Fruit fly (Drosophila melanogaster) whole organism: Measurements from ENCODE around the gene Fum1.
A peak's percentile ranks its signal among the peaks of the same experiment; 100 is the strongest.

Experiments
- CG8478 ChIP-seq: fragments of >200 bp; optimal IDR thresholded peaks from 2 replicates; lab custom pipeline; 2018; ENCODE audit warnings: inconsistent platforms
- Dll ChIP-seq: fragments of >200 bp; optimal IDR thresholded peaks from 2 replicates; lab custom pipeline; 2017
- EcR ChIP-seq, 2 experiments: fragments of >200 bp; optimal IDR thresholded peaks; 2 replicates each; lab custom pipeline; 2017; ENCODE audit warnings: missing biosample characterization in 2 of 2, missing genetic modification characterization in 2 of 2, missing genetic modification reagents in 2 of 2
- pan ChIP-seq: fragments of >200 bp; optimal IDR thresholded peaks from 2 replicates; lab custom pipeline; 2017
- psq ChIP-seq: fragments of >200 bp; optimal IDR thresholded peaks from 2 replicates; lab custom pipeline; 2017
- usp ChIP-seq: fragments of >200 bp; optimal IDR thresholded peaks from 2 replicates; lab custom pipeline; 2017; ENCODE audit warnings: missing biosample characterization, missing genetic modification characterization, mixed read lengths

Fum1 gene

dm6 chrX:6683635-6684499, 5.6 kb downstream of the Fum1 start, which contains the start of gene Pink1:
TSS of gene Pink1 (plus strand) at chrX:6683798.
- TF ChIP-seq psq (lab: Kevin White, UChicago) (no peak), usp (GFP tag; lab: Kevin White, UChicago) (no peak), EcR (GFP tag; optimal IDR thresholded peaks at IDR 0.05; lab: Kevin White, UChicago) (no peak), pan (lab: Kevin White, UChicago) (no peak), CG8478 (lab: Kevin White, UChicago) (no peak), Dll (lab: Kevin White, UChicago) (no peak)

DNA sequence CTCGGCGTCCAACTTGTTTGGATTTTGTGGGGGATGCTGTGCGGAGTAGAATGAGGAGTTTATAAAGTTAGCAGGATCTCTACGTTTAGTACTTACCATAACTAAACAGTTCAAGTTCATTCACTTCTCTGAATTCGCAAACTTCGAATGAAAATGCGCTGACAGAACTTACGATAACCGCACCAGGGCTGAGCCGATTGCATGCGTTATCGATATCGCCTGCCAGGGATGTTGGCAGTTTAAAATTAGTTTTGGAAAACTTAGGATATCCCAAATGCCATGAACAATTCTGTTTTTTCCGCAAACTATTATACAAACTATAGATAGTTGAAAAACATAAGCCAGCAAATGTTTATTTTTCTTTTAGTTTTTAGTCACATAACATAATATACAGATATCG, 9.0 kb downstream of the Fum1 start, which contains the start of gene CG44303:
CG44303 (minus strand) TSS at position 154 of the 400 bp plus-strand sequence.
- no peak for TF ChIP-seq EcR (GFP tag; optimal IDR thresholded peaks at IDR 0.05; lab: Kevin White, UChicago)
- TF ChIP-seq usp (GFP tag; lab: Kevin White, UChicago), result no peak
- TF ChIP-seq pan (lab: Kevin White, UChicago), result no peak
- no peak for TF ChIP-seq Dll (lab: Kevin White, UChicago)
- TF ChIP-seq psq (lab: Kevin White, UChicago), result no peak
- no peak for TF ChIP-seq CG8478 (lab: Kevin White, UChicago)

DNA sequence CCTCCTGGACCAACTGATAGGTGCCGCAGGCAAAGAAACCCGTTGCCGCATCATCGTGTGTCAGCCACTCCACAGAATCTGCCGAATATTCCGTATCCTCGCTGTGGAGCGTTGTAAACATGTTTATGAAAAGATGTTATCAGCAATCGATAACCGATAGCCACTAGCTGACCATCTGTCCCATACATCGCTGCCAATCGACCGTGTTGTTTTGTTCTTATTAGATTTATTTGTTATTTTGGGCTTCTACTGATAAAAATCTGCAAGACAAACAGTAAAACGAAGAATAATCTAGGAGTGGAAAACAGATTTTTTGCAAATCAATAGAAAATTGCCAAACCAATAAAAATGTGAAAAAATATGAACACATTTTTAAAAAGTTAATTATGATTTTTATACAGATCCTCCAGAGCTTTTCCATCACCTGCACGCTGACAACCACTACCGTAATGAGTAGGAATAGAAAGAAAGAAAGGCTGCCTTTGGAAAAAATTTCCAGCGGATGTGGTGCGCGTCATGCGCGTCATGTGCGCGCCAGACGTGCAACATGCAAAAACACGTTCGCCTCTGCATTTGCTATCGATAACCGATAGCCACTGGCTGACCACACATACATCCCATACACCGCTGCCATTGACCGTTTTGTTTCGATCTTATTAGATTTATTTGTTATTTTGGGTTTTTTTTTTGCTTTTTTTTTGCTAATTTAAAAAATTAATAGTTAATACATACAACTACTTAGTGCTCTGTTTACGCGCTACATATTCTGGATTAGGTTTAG, 10.6 kb downstream of the Fum1 start, which contains the start of gene CG3184:
CG3184 (minus strand) TSS at position 155 of the 781 bp plus-strand sequence.
- TF ChIP-seq psq (lab: Kevin White, UChicago) (no peak), usp (GFP tag; lab: Kevin White, UChicago) (no peak), CG8478 (lab: Kevin White, UChicago) (no peak), Dll (lab: Kevin White, UChicago) (no peak), EcR (GFP tag; optimal IDR thresholded peaks at IDR 0.05; lab: Kevin White, UChicago) (no peak), pan (lab: Kevin White, UChicago) (no peak)

- TF ChIP-seq CG8478 (lab: Kevin White, UChicago) (peak; percentile 41), usp (GFP tag; lab: Kevin White, UChicago) (no peak), Dll (lab: Kevin White, UChicago) (peak; percentile 75), EcR (GFP tag; optimal IDR thresholded peaks at IDR 0.05; lab: Kevin White, UChicago) (no peak), psq (lab: Kevin White, UChicago) (no peak), pan (lab: Kevin White, UChicago) (no peak)
Measured at dm6 chrX:6694105-6694788, 16.0 kb downstream of the Fum1 start.

dm6 chrX:6694979-6695388, 16.8 kb downstream of the Fum1 start, which contains the start of gene CG14442:
TSS of gene CG14442 (minus strand) at chrX:6695007.
- no peak for TF ChIP-seq usp (GFP tag; lab: Kevin White, UChicago)
- TF ChIP-seq psq (lab: Kevin White, UChicago), result no peak
- no peak for TF ChIP-seq Dll (lab: Kevin White, UChicago)
- TF ChIP-seq EcR (GFP tag; optimal IDR thresholded peaks at IDR 0.05; lab: Kevin White, UChicago), result no peak
- no peak for TF ChIP-seq pan (lab: Kevin White, UChicago)
- TF ChIP-seq CG8478 (lab: Kevin White, UChicago), result no peak

DNA sequence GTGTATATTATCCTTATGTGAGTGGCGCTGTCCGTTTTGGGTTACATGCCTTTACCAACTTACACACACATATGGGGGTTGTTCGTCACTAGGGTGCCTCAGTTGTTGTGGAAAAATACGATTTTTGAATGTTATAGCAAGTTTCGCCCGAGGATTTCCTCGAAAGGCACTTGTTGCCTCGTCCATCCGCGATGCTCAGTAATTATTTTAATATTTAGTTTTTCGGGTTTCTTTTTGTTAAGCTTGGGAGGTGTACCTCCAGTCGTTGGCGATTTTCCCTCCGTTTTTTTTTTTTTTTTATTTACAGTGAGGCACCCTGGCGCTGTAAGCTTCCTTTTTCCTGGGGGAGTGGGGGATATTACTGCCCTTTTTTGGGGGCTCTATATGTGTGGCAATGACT, 18.2 kb downstream of the Fum1 start:
- TF ChIP-seq pan (lab: Kevin White, UChicago) (no peak), EcR (GFP tag; optimal IDR thresholded peaks at IDR 0.05; lab: Kevin White, UChicago) (no peak), CG8478 (lab: Kevin White, UChicago) (no peak), Dll (lab: Kevin White, UChicago) (no peak), usp (GFP tag; lab: Kevin White, UChicago) (no peak), psq (lab: Kevin White, UChicago) (no peak)

dm6 chrX:6698248-6698812, 20.1 kb downstream of the Fum1 start, which contains the start of gene CG14440:
TSS of gene CG14440 (minus strand) at chrX:6698567.
- TF ChIP-seq CG8478 (lab: Kevin White, UChicago) (no peak), Dll (lab: Kevin White, UChicago) (no peak), EcR (GFP tag; optimal IDR thresholded peaks at IDR 0.05; lab: Kevin White, UChicago) (no peak), pan (lab: Kevin White, UChicago) (no peak), psq (lab: Kevin White, UChicago) (no peak), usp (GFP tag; lab: Kevin White, UChicago) (no peak)

- TF ChIP-seq usp (GFP tag; lab: Kevin White, UChicago), result no peak
- no peak for TF ChIP-seq pan (lab: Kevin White, UChicago)
- no peak for TF ChIP-seq psq (lab: Kevin White, UChicago)
- TF ChIP-seq CG8478 (lab: Kevin White, UChicago), result no peak
- no peak for TF ChIP-seq EcR (GFP tag; optimal IDR thresholded peaks at IDR 0.05; lab: Kevin White, UChicago)
- TF ChIP-seq Dll (lab: Kevin White, UChicago), result no peak
Measured at dm6 chrX:6699255-6699885, 21.1 kb downstream of the Fum1 start, which contains the start of gene CG14441. TSS of gene CG14441 (plus strand) at chrX:6699508.

DNA sequence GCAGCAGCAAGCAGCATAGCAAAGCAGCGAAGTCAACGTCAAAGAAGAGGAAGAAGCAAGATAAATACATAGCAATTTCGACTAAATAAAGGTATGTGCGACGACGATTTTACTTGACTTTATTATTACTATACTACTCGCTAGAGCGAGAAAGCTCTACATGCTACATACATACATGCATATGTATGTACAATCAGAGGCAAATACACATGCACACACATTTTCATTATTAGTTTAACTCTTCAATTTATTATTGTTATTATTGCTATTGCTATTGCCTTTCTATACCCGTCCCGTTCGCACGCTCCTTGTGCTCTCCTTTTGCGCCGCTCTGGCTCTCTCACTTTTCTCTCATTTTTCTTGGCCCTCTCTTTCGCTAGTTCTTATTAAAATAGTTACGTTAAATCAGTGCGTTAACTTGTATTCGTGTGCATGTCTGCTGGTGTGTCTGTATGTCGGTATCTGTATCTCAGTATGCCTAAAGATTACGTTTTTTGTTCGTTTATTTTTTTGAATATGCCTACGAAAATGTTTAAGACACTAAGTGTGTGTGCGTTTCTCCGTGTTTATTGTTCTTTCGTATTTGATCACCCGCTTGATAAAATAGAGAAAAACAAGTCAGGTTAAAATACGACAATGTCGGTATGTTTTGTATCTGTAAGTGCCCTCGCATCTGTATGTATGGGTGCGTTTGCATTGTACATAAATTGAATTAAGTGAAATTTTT, 22.2 kb downstream of the Fum1 start:
- TF ChIP-seq CG8478 (lab: Kevin White, UChicago), result no peak
- no peak for TF ChIP-seq pan (lab: Kevin White, UChicago)
- TF ChIP-seq EcR (GFP tag; optimal IDR thresholded peaks at IDR 0.05; lab: Kevin White, UChicago), result no peak
- TF ChIP-seq Dll (lab: Kevin White, UChicago), result no peak
- no peak for TF ChIP-seq psq (lab: Kevin White, UChicago)
- TF ChIP-seq usp (GFP tag; lab: Kevin White, UChicago), result no peak
